Worm (Caenorhabditis elegans): ENCODE measurements around the gene W04H10.2.

DNA sequence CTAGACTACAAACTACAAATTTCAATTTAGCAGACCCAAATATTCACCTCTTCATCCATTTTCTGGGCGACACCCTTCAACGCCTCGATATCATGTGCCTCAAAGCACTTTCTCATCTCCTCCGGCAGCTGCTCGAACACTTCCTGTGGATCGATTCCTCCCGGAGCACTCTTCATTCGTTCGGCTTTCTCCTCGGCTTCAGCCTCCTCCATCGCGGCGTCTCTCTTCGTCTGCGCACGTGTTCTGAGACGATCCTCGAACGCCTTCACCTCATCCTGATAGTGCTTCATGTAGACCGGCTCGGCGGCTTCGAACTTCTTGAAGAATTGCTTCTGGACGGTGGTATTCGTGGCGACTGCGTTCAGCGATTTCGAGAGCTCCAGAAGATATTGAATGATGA is 26.6 kb upstream of the W04H10.2 start:
- no peak for TF ChIP-seq zip-4 (GFP tag; optimal IDR thresholded peaks at IDR 0.05)
- TF ChIP-seq ceh-8 (GFP tag; optimal IDR thresholded peaks at IDR 0.05) = no peak
- TF ChIP-seq pag-3 (tag; optimal IDR thresholded peaks at IDR 0.05; ENCODE audit: borderline replicate concordance, insufficient read depth) = no peak
- no peak for TF ChIP-seq lin-35 (GFP tag; optimal IDR thresholded peaks at IDR 0.05)
- no peak for TF ChIP-seq snpc-4 (tag; optimal IDR thresholded peaks at IDR 0.05)
- TF ChIP-seq unc-62 (GFP tag; optimal IDR thresholded peaks at IDR 0.05) = no peak
- no peak for TF ChIP-seq vab-15 (tag; optimal IDR thresholded peaks at IDR 0.05)
- no peak for TF ChIP-seq ama-1 (optimal IDR thresholded peaks at IDR 0.05)
- no peak for TF ChIP-seq sptf-1 (tag; optimal IDR thresholded peaks at IDR 0.05)
- TF ChIP-seq ceh-90 (tag; optimal IDR thresholded peaks at IDR 0.05) = no peak
- TF ChIP-seq dsc-1 (tag; optimal IDR thresholded peaks at IDR 0.05) = no peak

Data from whole organism, L1 larva.